Worm (Caenorhabditis elegans) whole organism, late embryonic: ENCODE results near the gene nas-15.

Experiments used
- F13H6.1 ChIP-seq: sonication (generic microtip); optimal IDR thresholded peaks from 2 replicates; lab custom pipeline; 2016; ENCODE audit warnings: missing genetic modification characterization, missing compliant biosample characterization
- K02D7.2 ChIP-seq: sonication (generic microtip); optimal IDR thresholded peaks from 2 replicates; lab custom pipeline; 2017; ENCODE audit warnings: mild to moderate bottlenecking, missing genetic modification characterization, missing compliant biosample characterization
- Y22D7AL.16 ChIP-seq: sonication (generic microtip); optimal IDR thresholded peaks from 2 replicates; lab custom pipeline; 2016; ENCODE audit warnings: missing genetic modification characterization, missing compliant biosample characterization
- che-1 ChIP-seq: sonication (generic microtip); optimal IDR thresholded peaks from 2 replicates; lab custom pipeline; 2016; ENCODE audit warnings: mild to moderate bottlenecking, missing genetic modification characterization, missing compliant biosample characterization
- eyg-1 ChIP-seq: sonication (generic microtip); optimal IDR thresholded peaks from 2 replicates; lab custom pipeline; 2016; ENCODE audit warnings: missing genotype, missing genetic modification characterization, missing compliant biosample characterization
- fkh-10 ChIP-seq: fragments of 150-350 bp; optimal IDR thresholded peaks from 2 replicates; lab custom pipeline; 2014; ENCODE audit warnings: missing biosample characterization, missing genetic modification reagents, missing genetic modification characterization
- fkh-6 ChIP-seq: sonication (generic microtip); optimal IDR thresholded peaks from 2 replicates; lab custom pipeline; 2016; ENCODE audit warnings: missing genetic modification characterization, missing compliant biosample characterization
- nfya-1 ChIP-seq: sonication (generic microtip); optimal IDR thresholded peaks from 2 replicates; lab custom pipeline; 2017; ENCODE audit warnings: missing genetic modification characterization, mild to moderate bottlenecking, missing compliant biosample characterization, antibody characterized with exemption, moderate library complexity
- nhr-11 ChIP-seq: fragments of 150-350 bp; optimal IDR thresholded peaks from 2 replicates; lab custom pipeline; 2014; ENCODE audit warnings: missing biosample characterization, missing genetic modification characterization
- sdc-2 ChIP-seq: sonication (generic microtip); optimal IDR thresholded peaks from 2 replicates; lab custom pipeline; 2016; ENCODE audit warnings: missing genotype, missing genetic modification characterization, missing compliant biosample characterization
- unc-55 ChIP-seq: sonication (generic microtip); optimal IDR thresholded peaks from 2 replicates; lab custom pipeline; 2017; ENCODE audit warnings: missing biosample characterization, missing genetic modification reagents, missing genetic modification characterization
- ztf-16 ChIP-seq: sonication (generic microtip); optimal IDR thresholded peaks from 2 replicates; lab custom pipeline; 2017; ENCODE audit warnings: missing genetic modification characterization, missing compliant biosample characterization

ce11 chrX:806515-806914 lies 29.0 kb downstream of the nas-15 start:
- TF ChIP-seq ztf-16 (tag; lab: Kevin White, UChicago) (peak; percentile 86), unc-55 (GFP tag; lab: Kevin White, UChicago) (peak; percentile 55), fkh-10 (GFP tag; lab: Kevin White, UChicago) (peak; percentile 26), eyg-1 (tag; lab: Kevin White, UChicago) (peak; percentile 75), sdc-2 (peak; percentile 100), fkh-6 (tag; lab: Kevin White, UChicago) (peak; percentile 18), Y22D7AL.16 (tag; lab: Kevin White, UChicago) (no peak), F13H6.1 (tag; lab: Kevin White, UChicago) (peak; percentile 47), nhr-11 (tag; lab: Kevin White, UChicago) (no peak), K02D7.2 (peak; percentile 17), nfya-1 (tag; lab: Kevin White, UChicago) (peak; percentile 95), che-1 (tag; lab: Kevin White, UChicago) (no peak)
